Worm (Caenorhabditis elegans) whole organism, young adult: ENCODE results near the gene R04E5.9.

Source experiments
- B0019.2 ChIP-seq: fragments of 200-800 bp; sonication (Bioruptor generic); conservative IDR thresholded peaks from 2 replicates; pipeline ENCODE4 v1.3.6; 2022; ENCODE audit warnings: missing genetic modification reagents, missing genetic modification characterization, missing compliant biosample characterization
- B0035.1 ChIP-seq: sonication (generic microtip); optimal IDR thresholded peaks from 2 replicates; lab custom pipeline; 2016; ENCODE audit warnings: missing genetic modification characterization, mild to moderate bottlenecking, missing compliant biosample characterization, missing genotype, missing genetic modification reagents
- C06A6.2 ChIP-seq: fragments of 200-800 bp; sonication (Bioruptor generic); conservative IDR thresholded peaks from 2 replicates; pipeline ENCODE4 v1.3.6; 2022; ENCODE audit warnings: missing genetic modification characterization, missing compliant biosample characterization
- F22D6.2 ChIP-seq: sonication (generic microtip); optimal IDR thresholded peaks from 2 replicates; lab custom pipeline; 2016; ENCODE audit warnings: mild to moderate bottlenecking, missing genetic modification characterization, missing compliant biosample characterization
- F52B5.7 ChIP-seq: sonication (generic microtip); optimal IDR thresholded peaks from 2 replicates; lab custom pipeline; 2016; ENCODE audit warnings: mild to moderate bottlenecking, missing genetic modification characterization, missing compliant biosample characterization
- F55B11.4 ChIP-seq: sonication (generic microtip); optimal IDR thresholded peaks from 2 replicates; lab custom pipeline; 2016; ENCODE audit warnings: missing compliant biosample characterization, missing genetic modification characterization, borderline replicate concordance; ENCODE audit not compliant: insufficient read depth
- F57A8.1 ChIP-seq: fragments of 200-800 bp; sonication (Bioruptor generic); optimal IDR thresholded peaks from 2 replicates; lab custom pipeline; 2018; ENCODE audit warnings: mild to moderate bottlenecking, missing genetic modification characterization, moderate library complexity, missing compliant biosample characterization
- ama-1 ChIP-seq, 3 experiments: fragments of 150-350 bp in 1 of 3; sonication (generic microtip) in 2 of 3; optimal IDR thresholded peaks; 2 replicates each; lab custom pipeline; 2014 to 2018; ENCODE audit warnings: missing biosample characterization in 2 of 3, missing genetic modification characterization in 2 of 3, missing genetic modification reagents in 2 of 3
- aptf-3 ChIP-seq: fragments of 200-800 bp; sonication (Bioruptor generic); IDR thresholded peaks from 2 replicates; pipeline ENCODE4 v1.3.6; 2022; ENCODE audit warnings: missing genetic modification characterization, missing compliant biosample characterization
- bed-1 ChIP-seq: fragments of 200-800 bp; sonication (Bioruptor generic); IDR thresholded peaks from 2 replicates; pipeline ENCODE4 v1.3.6; 2022; ENCODE audit warnings: missing genetic modification reagents, missing genetic modification characterization, missing compliant biosample characterization
- ccch-3 ChIP-seq: fragments of 200-800 bp; sonication (Bioruptor generic); optimal IDR thresholded peaks from 2 replicates; lab custom pipeline; 2018; ENCODE audit warnings: mild to moderate bottlenecking, missing genetic modification characterization, missing compliant biosample characterization
- ceh-79 ChIP-seq: sonication (generic microtip); optimal IDR thresholded peaks from 2 replicates; lab custom pipeline; 2017; ENCODE audit warnings: mild to moderate bottlenecking, missing genetic modification characterization, missing compliant biosample characterization
- die-1 ChIP-seq: sonication (generic microtip); optimal IDR thresholded peaks from 2 replicates; lab custom pipeline; 2016; ENCODE audit warnings: missing genotype, mild to moderate bottlenecking, missing genetic modification characterization, missing compliant biosample characterization
- efl-1 ChIP-seq: fragments of 150-350 bp; optimal IDR thresholded peaks from 2 replicates; lab custom pipeline; 2014; ENCODE audit warnings: missing biosample characterization, missing genetic modification reagents, missing genetic modification characterization
- egl-18 ChIP-seq: fragments of 200-800 bp; sonication (Bioruptor generic); IDR thresholded peaks from 2 replicates; pipeline ENCODE4 v1.3.6; 2022; ENCODE audit warnings: missing genetic modification reagents, missing genetic modification characterization, missing compliant biosample characterization
- egl-44 ChIP-seq: fragments of 200-800 bp; sonication (Bioruptor generic); IDR thresholded peaks from 2 replicates; pipeline ENCODE4 v1.3.6; 2022; ENCODE audit warnings: missing genetic modification reagents, missing genetic modification characterization, missing compliant biosample characterization
- fkh-3 ChIP-seq: sonication (generic microtip); optimal IDR thresholded peaks from 2 replicates; lab custom pipeline; 2016; ENCODE audit warnings: mild to moderate bottlenecking, missing genetic modification characterization, missing compliant biosample characterization
- hlh-12 ChIP-seq: sonication (generic microtip); optimal IDR thresholded peaks from 2 replicates; lab custom pipeline; 2016; ENCODE audit warnings: missing genetic modification characterization, missing compliant biosample characterization
- hrde-1 ChIP-seq: sonication (generic microtip); optimal IDR thresholded peaks from 2 replicates; lab custom pipeline; 2016; ENCODE audit warnings: missing genetic modification characterization, mild to moderate bottlenecking, missing compliant biosample characterization, moderate library complexity, missing genotype, missing genetic modification reagents, borderline replicate concordance
- hsf-1 ChIP-seq: fragments of 200-800 bp; sonication (Bioruptor generic); IDR thresholded peaks from 2 replicates; pipeline ENCODE4 v1.3.6; 2022; ENCODE audit warnings: missing genetic modification reagents, missing genetic modification characterization, missing compliant biosample characterization
- let-607 ChIP-seq, 2 experiments: fragments of 200-800 bp in 1 of 2; sonication (Bioruptor generic) in 1 of 2; sonication (generic microtip) in 1 of 2; optimal IDR thresholded peaks; 2 replicates each; lab custom pipeline; 2016 to 2018; ENCODE audit warnings: mild to moderate bottlenecking in 2 of 2, missing compliant biosample characterization in 2 of 2, missing genetic modification characterization in 2 of 2, moderate library complexity in 2 of 2, missing genotype in 1 of 2
- lin-54 ChIP-seq: fragments of 200-800 bp; sonication (Bioruptor generic); optimal IDR thresholded peaks from 2 replicates; lab custom pipeline; 2018; ENCODE audit warnings: mild to moderate bottlenecking, missing genetic modification characterization, missing compliant biosample characterization
- lsl-1 ChIP-seq: fragments of 200-800 bp; sonication (Bioruptor generic); optimal IDR thresholded peaks from 2 replicates; lab custom pipeline; 2018; ENCODE audit warnings: mild to moderate bottlenecking, missing genetic modification characterization, moderate library complexity, missing compliant biosample characterization
- madf-3 ChIP-seq: fragments of 200-800 bp; sonication (Bioruptor generic); IDR thresholded peaks from 2 replicates; pipeline ENCODE4 v1.3.6; 2022; ENCODE audit warnings: missing genetic modification reagents, missing genetic modification characterization, missing compliant biosample characterization
- nfya-2 ChIP-seq: fragments of 200-800 bp; sonication (Bioruptor generic); IDR thresholded peaks from 2 replicates; pipeline ENCODE4 v1.3.6; 2022; ENCODE audit warnings: missing genetic modification reagents, missing genetic modification characterization, missing compliant biosample characterization
- nfyb-1 ChIP-seq: fragments of 200-800 bp; sonication (Bioruptor generic); IDR thresholded peaks from 2 replicates; pipeline ENCODE4 v1.3.6; 2022; ENCODE audit warnings: missing genetic modification reagents, missing genetic modification characterization, missing compliant biosample characterization
- nhr-120 ChIP-seq: fragments of 200-800 bp; sonication (Bioruptor generic); IDR thresholded peaks from 2 replicates; pipeline ENCODE4 v1.3.6; 2022; ENCODE audit warnings: missing genetic modification characterization, missing compliant biosample characterization
- nhr-27 ChIP-seq: fragments of 200-800 bp; sonication (Bioruptor generic); optimal IDR thresholded peaks from 2 replicates; lab custom pipeline; 2018; ENCODE audit warnings: mild to moderate bottlenecking, missing genetic modification characterization, moderate library complexity, missing compliant biosample characterization
- nhr-90 ChIP-seq: sonication (generic microtip); optimal IDR thresholded peaks from 2 replicates; lab custom pipeline; 2016; ENCODE audit warnings: missing genotype, mild to moderate bottlenecking, missing genetic modification characterization, missing compliant biosample characterization
- pha-4 ChIP-seq: fragments of 150-350 bp; sonication (generic microtip); optimal IDR thresholded peaks from 2 replicates; lab custom pipeline; 2014; ENCODE audit warnings: missing biosample characterization, missing genetic modification reagents, missing genetic modification characterization
- rcor-1 ChIP-seq: fragments of 200-800 bp; sonication (Bioruptor generic); IDR thresholded peaks from 2 replicates; pipeline ENCODE4 v1.3.6; 2022; ENCODE audit warnings: missing genetic modification reagents, missing genetic modification characterization, missing compliant biosample characterization
- repo-1 ChIP-seq: sonication (generic microtip); optimal IDR thresholded peaks from 2 replicates; lab custom pipeline; 2017; ENCODE audit warnings: mild to moderate bottlenecking, missing genetic modification characterization, missing compliant biosample characterization
- sdz-38 ChIP-seq: sonication (generic microtip); optimal IDR thresholded peaks from 2 replicates; lab custom pipeline; 2016; ENCODE audit warnings: missing genotype, missing genetic modification characterization, missing compliant biosample characterization
- snpc-3.4 ChIP-seq: sonication (generic microtip); optimal IDR thresholded peaks from 2 replicates; lab custom pipeline; 2017; ENCODE audit warnings: missing genetic modification characterization, mild to moderate bottlenecking, missing compliant biosample characterization, antibody characterized with exemption, moderate library complexity, missing genotype, missing genetic modification reagents
- sptf-2 ChIP-seq: fragments of 200-800 bp; sonication (Bioruptor generic); optimal IDR thresholded peaks from 2 replicates; lab custom pipeline; 2018; ENCODE audit warnings: mild to moderate bottlenecking, missing genetic modification characterization, missing compliant biosample characterization
- tbp1 ChIP-seq: fragments of 200-800 bp; sonication (Bioruptor generic); optimal IDR thresholded peaks from 2 replicates; lab custom pipeline; 2018; ENCODE audit warnings: mild to moderate bottlenecking, missing genetic modification characterization, missing compliant biosample characterization
- ztf-25 ChIP-seq: fragments of 200-800 bp; sonication (Bioruptor generic); IDR thresholded peaks from 2 replicates; pipeline ENCODE4 v1.3.6; 2022; ENCODE audit warnings: missing genetic modification reagents, missing genetic modification characterization, missing compliant biosample characterization
- ztf-28 ChIP-seq: fragments of 200-800 bp; sonication (Bioruptor generic); IDR thresholded peaks from 2 replicates; pipeline ENCODE4 v1.3.6; 2022; ENCODE audit warnings: missing genetic modification reagents, missing genetic modification characterization, missing compliant biosample characterization
- ztf-3 ChIP-seq: fragments of 200-800 bp; sonication (Bioruptor generic); optimal IDR thresholded peaks from 2 replicates; lab custom pipeline; 2018; ENCODE audit warnings: mild to moderate bottlenecking, missing genetic modification characterization, missing compliant biosample characterization

R04E5.9 gene

ce11 chrX:8770316-8770715 is 40.6 kb downstream of the R04E5.9 start:
- TF ChIP-seq rcor-1 (GFP tag; lab: Robert Waterston, UW) (no peak), B0019.2 (no peak), die-1 (no peak), aptf-3 (no peak)
- TF ChIP-seq, all 124 proteins: peak for 0

ce11 chrX:8764044-8764443 is 46.9 kb downstream of the R04E5.9 start:
- no peak for TF ChIP-seq efl-1
- TF ChIP-seq snpc-3.4 = no peak
- TF ChIP-seq nfyb-1 (GFP tag; lab: Robert Waterston, UW) = no peak
- no peak for TF ChIP-seq B0035.1 (tag; lab: Kevin White, UChicago)
- no peak for TF ChIP-seq hsf-1 (GFP tag; lab: Robert Waterston, UW)
- TF ChIP-seq ceh-79 (tag; lab: Kevin White, UChicago) = no peak

ce11 chrX:8763607-8764006 is 47.3 kb downstream of the R04E5.9 start, which contains the start of gene zig-12:
TSS of gene zig-12 (plus strand) at chrX:8763907.
- TF ChIP-seq tbp1 (no peak), lsl-1 (no peak), hlh-12 (tag; lab: Kevin White, UChicago) (no peak), sptf-2 (no peak), sdz-38 (tag; lab: Kevin White, UChicago) (no peak), nhr-120 (GFP tag; lab: Robert Waterston, UW) (no peak), hrde-1 (tag; lab: Kevin White, UChicago) (no peak), C06A6.2 (no peak), nfya-2 (GFP tag; lab: Robert Waterston, UW) (no peak), F52B5.7 (tag; lab: Kevin White, UChicago) (no peak), ztf-3 (no peak), fkh-3 (tag; lab: Kevin White, UChicago) (no peak), F22D6.2 (tag; lab: Kevin White, UChicago) (no peak), ama-1 (optimal IDR thresholded peaks at IDR 0.05; lab: Kevin White, UChicago) (no peak), ama-1 (GFP tag; optimal IDR thresholded peaks at IDR 0.05; lab: Kevin White, UChicago) (no peak), F55B11.4 (tag; lab: Kevin White, UChicago) (no peak)

- TF ChIP-seq C06A6.2 = no peak
- TF ChIP-seq repo-1 (tag; lab: Kevin White, UChicago) = no peak
- no peak for TF ChIP-seq nhr-90 (tag; lab: Kevin White, UChicago)
- no peak for TF ChIP-seq pha-4 (tag; lab: Kevin White, UChicago)
- no peak for TF ChIP-seq lin-54 (GFP tag; lab: Kevin White, UChicago)
- TF ChIP-seq F57A8.1 = no peak
- no peak for TF ChIP-seq sdz-38 (tag; lab: Kevin White, UChicago)
- TF ChIP-seq ccch-3 (GFP tag; lab: Kevin White, UChicago) = no peak
- no peak for TF ChIP-seq egl-18 (GFP tag; lab: Robert Waterston, UW)
- no peak for TF ChIP-seq ztf-28 (GFP tag; lab: Robert Waterston, UW)
- TF ChIP-seq let-607 (tag; optimal IDR thresholded peaks at IDR 0.05; lab: Kevin White, UChicago) = no peak
- no peak for TF ChIP-seq madf-3 (GFP tag; lab: Robert Waterston, UW)
- TF ChIP-seq nhr-27 (tag; lab: Kevin White, UChicago) = no peak
- no peak for TF ChIP-seq bed-1 (GFP tag; lab: Robert Waterston, UW)
- TF ChIP-seq egl-44 (GFP tag; lab: Robert Waterston, UW) = no peak
- TF ChIP-seq hlh-12 (tag; lab: Kevin White, UChicago) = no peak
- no peak for TF ChIP-seq ztf-25 (GFP tag; lab: Robert Waterston, UW)
These were observed 48.0 kb downstream of the R04E5.9 start for ce11 chrX:8762927-8763326.
